Worm (Caenorhabditis elegans): Measurements from ENCODE around the gene snt-5.

snt-5 gene

DNA sequence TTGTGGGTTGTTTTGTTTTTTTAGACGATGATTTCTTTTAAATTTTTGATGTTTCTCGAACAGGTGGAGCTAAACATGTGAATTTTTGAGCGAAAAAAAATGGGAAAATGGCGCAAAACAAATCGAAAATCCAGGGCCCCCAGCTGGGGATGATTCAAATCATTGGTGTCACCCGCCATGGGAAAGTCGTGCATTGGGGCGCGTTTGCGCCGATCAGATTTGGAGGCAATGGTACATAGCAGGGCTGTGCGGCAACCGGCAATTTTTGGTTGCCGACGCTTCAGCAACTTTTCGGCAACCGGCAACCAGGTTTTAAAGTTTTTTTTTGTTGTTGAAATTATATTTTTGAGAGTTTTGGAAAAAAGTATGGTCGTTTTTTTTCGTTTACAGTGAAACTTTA is 20.9 kb downstream of the snt-5 start:
- no peak for TF ChIP-seq klf-2 (GFP tag; conservative IDR thresholded peaks at IDR 0.05)
- no peak for TF ChIP-seq ref-1 (GFP tag; conservative IDR thresholded peaks at IDR 0.05)
- no peak for TF ChIP-seq ztf-29 (GFP tag; IDR thresholded peaks at IDR 0.05)
- TF ChIP-seq med-1 (GFP tag; optimal IDR thresholded peaks at IDR 0.05; ENCODE audit: insufficient read depth) = no peak
- no peak for TF ChIP-seq flt-1 (GFP tag; IDR thresholded peaks at IDR 0.05)
- TF ChIP-seq tab-1 (GFP tag; IDR thresholded peaks at IDR 0.05) = no peak
- TF ChIP-seq cog-1 (tag; optimal IDR thresholded peaks at IDR 0.05) = no peak
- TF ChIP-seq T22C8.4 (GFP tag; IDR thresholded peaks at IDR 0.05) = no peak
- no peak for TF ChIP-seq ztf-23 (GFP tag; IDR thresholded peaks at IDR 0.05)

DNA sequence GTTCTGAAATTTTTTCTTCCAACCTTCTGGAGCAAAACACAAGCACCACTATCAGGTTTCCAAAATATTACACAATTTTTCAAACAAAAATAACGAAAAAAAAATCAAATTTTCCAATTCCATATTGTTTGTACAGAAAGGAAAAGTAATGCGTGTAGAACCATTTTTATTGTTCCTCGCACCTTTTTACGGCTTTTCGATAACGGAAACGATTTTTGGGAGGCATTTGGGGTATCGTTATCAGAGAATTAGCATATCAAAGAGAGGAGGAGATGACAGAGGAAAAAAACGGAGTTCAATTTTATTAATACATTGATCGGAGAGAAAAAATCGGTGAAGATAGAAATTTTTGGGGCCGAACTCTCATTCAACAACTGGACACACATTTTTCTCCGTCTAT is 21.5 kb downstream of the snt-5 start:
- TF ChIP-seq ztf-23 (GFP tag; IDR thresholded peaks at IDR 0.05) (no peak), klf-2 (GFP tag; conservative IDR thresholded peaks at IDR 0.05) (no peak), T22C8.4 (GFP tag; IDR thresholded peaks at IDR 0.05) (no peak), ref-1 (GFP tag; conservative IDR thresholded peaks at IDR 0.05) (no peak), cog-1 (tag; optimal IDR thresholded peaks at IDR 0.05) (no peak), tab-1 (GFP tag; IDR thresholded peaks at IDR 0.05) (no peak), flt-1 (GFP tag; IDR thresholded peaks at IDR 0.05) (no peak), med-1 (GFP tag; optimal IDR thresholded peaks at IDR 0.05; ENCODE audit: insufficient read depth) (no peak), ztf-29 (GFP tag; IDR thresholded peaks at IDR 0.05) (no peak)

DNA sequence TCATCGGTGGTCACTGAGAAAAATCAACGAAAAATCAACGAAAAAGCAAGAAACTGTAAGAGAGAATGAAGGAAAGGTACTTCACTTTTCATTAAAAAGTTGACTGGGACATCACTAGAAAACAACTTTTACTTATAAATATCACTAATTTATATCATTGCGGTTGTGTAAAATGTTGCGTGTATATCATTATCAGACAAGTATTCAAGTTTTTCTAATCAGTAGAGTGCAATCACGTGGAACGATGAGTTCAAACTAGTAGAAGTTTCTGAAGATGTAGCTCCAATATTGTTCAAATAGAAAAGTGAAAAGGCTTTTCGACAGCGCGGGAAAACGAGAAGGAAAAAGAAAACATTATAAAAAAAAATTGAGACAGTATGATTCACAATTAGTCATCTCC is 23.1 kb downstream of the snt-5 start:
- TF ChIP-seq T22C8.4 (GFP tag; IDR thresholded peaks at IDR 0.05) (no peak), ref-1 (GFP tag; conservative IDR thresholded peaks at IDR 0.05) (no peak), cog-1 (tag; optimal IDR thresholded peaks at IDR 0.05) (no peak), tab-1 (GFP tag; IDR thresholded peaks at IDR 0.05) (no peak), med-1 (GFP tag; optimal IDR thresholded peaks at IDR 0.05; ENCODE audit: insufficient read depth) (no peak), ztf-23 (GFP tag; IDR thresholded peaks at IDR 0.05) (no peak), ztf-29 (GFP tag; IDR thresholded peaks at IDR 0.05) (no peak)

- TF ChIP-seq flt-1 (GFP tag; IDR thresholded peaks at IDR 0.05) (no peak), med-1 (GFP tag; optimal IDR thresholded peaks at IDR 0.05; ENCODE audit: insufficient read depth) (no peak), tab-1 (GFP tag; IDR thresholded peaks at IDR 0.05) (no peak), klf-2 (GFP tag; conservative IDR thresholded peaks at IDR 0.05) (no peak), ztf-23 (GFP tag; IDR thresholded peaks at IDR 0.05) (no peak), ref-1 (GFP tag; conservative IDR thresholded peaks at IDR 0.05) (no peak), T22C8.4 (GFP tag; IDR thresholded peaks at IDR 0.05) (no peak), cog-1 (tag; optimal IDR thresholded peaks at IDR 0.05) (no peak), ztf-29 (GFP tag; IDR thresholded peaks at IDR 0.05) (no peak)
Measured at ce11 chrV:1383206-1383908, 28.0 kb downstream of the snt-5 start, which contains the start of gene rga-4. Gene rga-4, minus strand, starts transcription at chrV:1383256.

- TF ChIP-seq ztf-23 (GFP tag; IDR thresholded peaks at IDR 0.05) (no peak), ztf-29 (GFP tag; IDR thresholded peaks at IDR 0.05) (no peak), klf-2 (GFP tag; conservative IDR thresholded peaks at IDR 0.05) (no peak), T22C8.4 (GFP tag; IDR thresholded peaks at IDR 0.05) (no peak), tab-1 (GFP tag; IDR thresholded peaks at IDR 0.05) (no peak), ref-1 (GFP tag; conservative IDR thresholded peaks at IDR 0.05) (no peak), cog-1 (tag; optimal IDR thresholded peaks at IDR 0.05) (no peak), med-1 (GFP tag; optimal IDR thresholded peaks at IDR 0.05; ENCODE audit: insufficient read depth) (no peak), flt-1 (GFP tag; IDR thresholded peaks at IDR 0.05) (no peak)
Measured at ce11 chrV:1378010-1378409, 33.3 kb downstream of the snt-5 start.

DNA sequence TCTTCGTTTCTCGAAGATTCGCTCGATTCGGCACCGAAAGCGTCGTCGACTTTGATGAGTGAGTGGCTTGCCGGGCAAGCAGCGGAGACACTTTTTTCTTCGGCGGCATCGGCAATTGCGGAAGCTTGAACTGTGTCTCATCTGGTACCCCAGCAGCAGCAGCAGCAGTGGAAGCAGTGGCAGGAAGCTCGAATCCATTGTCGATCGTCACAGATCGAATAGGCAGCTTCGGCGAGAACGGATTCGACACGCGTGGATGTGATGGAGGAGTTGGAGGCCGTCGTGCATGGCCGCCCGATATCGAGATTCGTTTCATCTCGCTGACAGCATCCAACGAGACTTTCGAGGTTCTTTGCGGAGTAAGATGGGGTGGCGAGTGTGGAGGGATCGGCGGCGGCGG is 36.4 kb downstream of the snt-5 start:
- TF ChIP-seq tab-1 (GFP tag; IDR thresholded peaks at IDR 0.05) (no peak), flt-1 (GFP tag; IDR thresholded peaks at IDR 0.05) (no peak), ztf-29 (GFP tag; IDR thresholded peaks at IDR 0.05) (no peak), ref-1 (GFP tag; conservative IDR thresholded peaks at IDR 0.05) (no peak), med-1 (GFP tag; optimal IDR thresholded peaks at IDR 0.05; ENCODE audit: insufficient read depth) (no peak), klf-2 (GFP tag; conservative IDR thresholded peaks at IDR 0.05) (no peak), ztf-23 (GFP tag; IDR thresholded peaks at IDR 0.05) (no peak), T22C8.4 (GFP tag; IDR thresholded peaks at IDR 0.05) (no peak), cog-1 (tag; optimal IDR thresholded peaks at IDR 0.05) (no peak)

DNA sequence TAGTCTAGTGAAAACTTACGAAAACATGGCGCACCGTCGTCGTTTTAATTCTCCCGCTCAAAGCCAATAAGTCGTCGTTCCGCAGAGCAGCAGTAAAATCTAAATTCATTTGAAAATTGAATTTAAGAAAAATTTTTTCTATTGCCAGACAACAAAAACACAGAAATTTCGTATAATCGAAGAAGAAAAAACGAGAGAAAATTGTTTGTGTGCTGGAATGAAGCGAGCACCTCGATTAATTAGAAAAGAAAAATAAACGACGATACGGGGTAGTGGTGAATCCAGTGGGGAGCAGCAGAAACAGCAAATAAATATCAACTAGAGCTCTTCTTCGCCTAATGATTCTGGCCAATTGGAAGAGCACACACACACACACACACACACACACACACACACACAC is 40.4 kb downstream of the snt-5 start, which contains the start of gene snt-3:
TSS of gene snt-3 (minus strand) at position 101 of the 400 bp plus-strand sequence.
- TF ChIP-seq med-1 (GFP tag; optimal IDR thresholded peaks at IDR 0.05; ENCODE audit: insufficient read depth) = no peak
- no peak for TF ChIP-seq ztf-29 (GFP tag; IDR thresholded peaks at IDR 0.05)
- no peak for TF ChIP-seq ref-1 (GFP tag; conservative IDR thresholded peaks at IDR 0.05)
- no peak for TF ChIP-seq cog-1 (tag; optimal IDR thresholded peaks at IDR 0.05)
- no peak for TF ChIP-seq tab-1 (GFP tag; IDR thresholded peaks at IDR 0.05)
- no peak for TF ChIP-seq klf-2 (GFP tag; conservative IDR thresholded peaks at IDR 0.05)
- no peak for TF ChIP-seq ztf-23 (GFP tag; IDR thresholded peaks at IDR 0.05)
- no peak for TF ChIP-seq T22C8.4 (GFP tag; IDR thresholded peaks at IDR 0.05)
- TF ChIP-seq flt-1 (GFP tag; IDR thresholded peaks at IDR 0.05) = no peak

DNA sequence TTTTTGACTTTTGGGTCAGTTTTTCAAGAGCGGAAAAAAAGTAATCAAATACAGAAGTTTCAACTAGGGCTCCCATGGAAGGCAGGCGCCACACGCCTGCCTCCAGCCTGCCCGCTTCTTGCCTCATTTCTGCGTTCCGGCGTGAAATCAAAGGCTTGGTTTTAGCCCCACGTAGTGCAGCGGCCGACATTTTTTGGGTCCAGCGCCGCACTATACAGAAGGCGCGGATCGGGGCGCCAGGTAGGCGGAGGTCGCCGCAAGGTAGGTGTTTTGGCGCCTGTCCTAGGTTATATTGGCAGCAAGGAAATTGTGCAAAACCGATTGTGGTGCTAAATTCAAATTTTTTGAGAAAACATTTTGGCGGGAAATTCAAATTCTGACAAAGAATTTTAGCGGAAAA is 43.2 kb downstream of the snt-5 start:
- TF ChIP-seq tab-1 (GFP tag; IDR thresholded peaks at IDR 0.05) = no peak
- TF ChIP-seq flt-1 (GFP tag; IDR thresholded peaks at IDR 0.05) = no peak
- no peak for TF ChIP-seq ztf-23 (GFP tag; IDR thresholded peaks at IDR 0.05)

ce11 chrV:1366082-1366481 is 45.3 kb downstream of the snt-5 start:
- TF ChIP-seq T22C8.4 (GFP tag; IDR thresholded peaks at IDR 0.05) (no peak), tab-1 (GFP tag; IDR thresholded peaks at IDR 0.05) (no peak), cog-1 (tag; optimal IDR thresholded peaks at IDR 0.05) (no peak), klf-2 (GFP tag; conservative IDR thresholded peaks at IDR 0.05) (no peak), ztf-23 (GFP tag; IDR thresholded peaks at IDR 0.05) (no peak), ztf-29 (GFP tag; IDR thresholded peaks at IDR 0.05) (no peak), flt-1 (GFP tag; IDR thresholded peaks at IDR 0.05) (no peak), ref-1 (GFP tag; conservative IDR thresholded peaks at IDR 0.05) (no peak), med-1 (GFP tag; optimal IDR thresholded peaks at IDR 0.05; ENCODE audit: insufficient read depth) (no peak)

ce11 chrV:1364346-1364745 is 47.0 kb downstream of the snt-5 start:
- no peak for TF ChIP-seq ref-1 (GFP tag; conservative IDR thresholded peaks at IDR 0.05)
- no peak for TF ChIP-seq ztf-29 (GFP tag; IDR thresholded peaks at IDR 0.05)
- no peak for TF ChIP-seq cog-1 (tag; optimal IDR thresholded peaks at IDR 0.05)

Measured in whole organism, midembryonic.